Fruit fly (Drosophila melanogaster): ENCODE data around the gene CG43774.

Gene CG43774

dm6 chr2L:4019198-4019597 lies 10.7 kb downstream of the CG43774 start (continued):
- TF ChIP-seq row (GFP tag; IDR thresholded peaks at IDR 0.05) (peak; percentile 59), hb (GFP tag; IDR thresholded peaks at IDR 0.05; ENCODE audit: partially characterized antibody) (no peak), dmrt99B (tag; optimal IDR thresholded peaks at IDR 0.05) (peak; percentile 22), CG7556 (GFP tag; optimal IDR thresholded peaks at IDR 0.05) (peak; percentile 33), Med (GFP tag) (peak; percentile 58), CG1602 (GFP tag; optimal IDR thresholded peaks at IDR 0.05) (no peak), dpn (GFP tag; optimal IDR thresholded peaks at IDR 0.05) (no peak), BEAF-32 (GFP tag; optimal IDR thresholded peaks at IDR 0.05) (no peak), CG7839 (tag; optimal IDR thresholded peaks at IDR 0.05) (peak; percentile 2), gem (tag; optimal IDR thresholded peaks at IDR 0.05) (peak; percentile 23), Meics (GFP tag; optimal IDR thresholded peaks at IDR 0.05) (peak; percentile 14)

- TF ChIP-seq Med (GFP tag), result peak; percentile 46
- no peak for TF ChIP-seq bab2 (GFP tag; optimal IDR thresholded peaks at IDR 0.05)
- peak; percentile 86 for TF ChIP-seq Myb (GFP tag; optimal IDR thresholded peaks at IDR 0.05)
- 0 out of 3 replicates have a peak, but pooled peaks have one; percentile 12 for TF ChIP-seq HLH4C (GFP tag; IDR thresholded peaks at IDR 0.05; ENCODE audit: partially characterized antibody)
- TF ChIP-seq vvl (GFP tag; IDR thresholded peaks at IDR 0.05), result no peak
- TF ChIP-seq CG6791 (GFP tag; IDR thresholded peaks at IDR 0.05; ENCODE audit: partially characterized antibody), result 0 out of 3 replicates have a peak, but pooled peaks have one; percentile 28
- no peak for TF ChIP-seq Ravus (GFP tag; IDR thresholded peaks at IDR 0.05)
- no peak for TF ChIP-seq chinmo (GFP tag; IDR thresholded peaks at IDR 0.05; ENCODE audit: partially characterized antibody)
- no peak for TF ChIP-seq CG17359 (tag; optimal IDR thresholded peaks at IDR 0.05)
- peak; percentile 5; the same call in 1 of the 2 replicates for TF ChIP-seq ranshi (GFP tag; IDR thresholded peaks at IDR 0.05)
- no peak for TF ChIP-seq MTF-1 (GFP tag; optimal IDR thresholded peaks at IDR 0.05; ENCODE audit: borderline replicate concordance)
- no peak for TF ChIP-seq fu2 (GFP tag; optimal IDR thresholded peaks at IDR 0.05)
- TF ChIP-seq CTCF (GFP tag; optimal IDR thresholded peaks at IDR 0.05), result peak; percentile 60
- TF ChIP-seq Dref (GFP tag; IDR thresholded peaks at IDR 0.05), result no peak
- no peak for TF ChIP-seq Sox102F (GFP tag; optimal IDR thresholded peaks at IDR 0.05)
- no peak for TF ChIP-seq zen (tag; optimal IDR thresholded peaks at IDR 0.05)
- TF ChIP-seq CG7963 (GFP tag; IDR thresholded peaks at IDR 0.05; ENCODE audit: partially characterized antibody), result no peak
- 0 out of 2 replicates have a peak, but pooled peaks have one; percentile 19 for TF ChIP-seq CG42726 (GFP tag; IDR thresholded peaks at IDR 0.05; ENCODE audit: partially characterized antibody)
- no peak for TF ChIP-seq Scr (GFP tag; IDR thresholded peaks at IDR 0.05; ENCODE audit: partially characterized antibody)
- no peak for TF ChIP-seq Ptx1 (GFP tag; IDR thresholded peaks at IDR 0.05)
- TF ChIP-seq tgo (GFP tag; IDR thresholded peaks at IDR 0.05), result no peak
- no peak for TF ChIP-seq ab (GFP tag; optimal IDR thresholded peaks at IDR 0.05)
- TF ChIP-seq tap (tag; optimal IDR thresholded peaks at IDR 0.05), result no peak
- TF ChIP-seq her (GFP tag; optimal IDR thresholded peaks at IDR 0.05), result no peak
- TF ChIP-seq CG4404 (GFP tag; IDR thresholded peaks at IDR 0.05), result no peak
- no peak for TF ChIP-seq grau (tag; optimal IDR thresholded peaks at IDR 0.05)
- TF ChIP-seq CG2120 (GFP tag; optimal IDR thresholded peaks at IDR 0.05), result no peak
- TF ChIP-seq stwl (tag; optimal IDR thresholded peaks at IDR 0.05), result peak; percentile 68
- TF ChIP-seq CG14710 (tag; optimal IDR thresholded peaks at IDR 0.05), result peak; percentile 20
- peak; percentile 39 for TF ChIP-seq phol (tag; optimal IDR thresholded peaks at IDR 0.05)
- TF ChIP-seq CG17802 (tag; optimal IDR thresholded peaks at IDR 0.05), result no peak
- TF ChIP-seq CG11247 (GFP tag; IDR thresholded peaks at IDR 0.05), result no peak
- TF ChIP-seq CG17612 (GFP tag; IDR thresholded peaks at IDR 0.05), result 0 out of 2 replicates have a peak, but pooled peaks have one; percentile 35
- TF ChIP-seq ci (GFP tag; IDR thresholded peaks at IDR 0.05), result 0 out of 3 replicates have a peak, but pooled peaks have one; percentile 5
- peak; percentile 12 for TF ChIP-seq CoRest (tag; optimal IDR thresholded peaks at IDR 0.05)
- peak; percentile 60 for TF ChIP-seq pita (GFP tag; optimal IDR thresholded peaks at IDR 0.05)
- TF ChIP-seq abd-A (tag; optimal IDR thresholded peaks at IDR 0.05), result no peak
- peak in 1 of 2 experiments; percentile 6 for TF ChIP-seq crp (GFP tag; optimal IDR thresholded peaks at IDR 0.05)
- no peak for TF ChIP-seq Dp (GFP tag; optimal IDR thresholded peaks at IDR 0.05)
These were observed 11.3 kb downstream of the CG43774 start for dm6 chr2L:4019765-4020164.
